Fruit fly (Drosophila melanogaster) whole organism, embryonic: ENCODE measurements around the gene Vps29.
A peak's percentile ranks its signal among the peaks of the same experiment; 100 is the strongest.

ENCODE experiments used
- CG10565 ChIP-seq: fragments of 200-800 bp; sonication (Bioruptor generic); optimal IDR thresholded peaks from 3 replicates; lab custom pipeline; 2016; ENCODE audit warnings: missing biosample characterization, mild to moderate bottlenecking, missing genetic modification characterization
- CG10654 ChIP-seq: fragments of 200-800 bp; sonication (Bioruptor generic); optimal IDR thresholded peaks from 2 replicates; lab custom pipeline; 2016; ENCODE audit warnings: missing biosample characterization, missing genetic modification characterization
- CG12299 ChIP-seq: fragments of 200-800 bp; sonication (Bioruptor generic); optimal IDR thresholded peaks from 2 replicates; lab custom pipeline; 2018; ENCODE audit warnings: missing biosample characterization, mild to moderate bottlenecking, missing genetic modification characterization
- CG13894 ChIP-seq: fragments of 200-800 bp; sonication (Bioruptor generic); optimal IDR thresholded peaks from 3 replicates; lab custom pipeline; 2018; ENCODE audit warnings: missing biosample characterization, mild to moderate bottlenecking, missing genetic modification characterization, moderate library complexity
- CG14965 ChIP-seq: fragments of 200-800 bp; sonication (Bioruptor generic); optimal IDR thresholded peaks from 2 replicates; lab custom pipeline; 2016; ENCODE audit warnings: missing biosample characterization, missing genetic modification characterization, borderline replicate concordance
- CG17186 ChIP-seq: fragments of 200-800 bp; sonication (Bioruptor generic); optimal IDR thresholded peaks from 3 replicates; lab custom pipeline; 2017; ENCODE audit warnings: missing biosample characterization, missing genetic modification reagents, missing genetic modification characterization
- CG17328 ChIP-seq: fragments of 200-800 bp; sonication (Bioruptor generic); IDR thresholded peaks from 2 replicates; pipeline ENCODE4 v1.3.6; 2022; ENCODE audit warnings: missing biosample characterization, missing genetic modification characterization
- CG17612 ChIP-seq: fragments of 200-800 bp; sonication (Bioruptor generic); IDR thresholded peaks from 2 replicates; pipeline ENCODE4 v1.3.6; 2022; ENCODE audit warnings: missing biosample characterization, missing genetic modification characterization
- CG18764 ChIP-seq: fragments of 200-800 bp; sonication (Bioruptor generic); optimal IDR thresholded peaks from 3 replicates; lab custom pipeline; 2016; ENCODE audit warnings: missing biosample characterization, missing genetic modification characterization
- CG2120 ChIP-seq: fragments of 200-800 bp; sonication (Bioruptor generic); optimal IDR thresholded peaks from 3 replicates; lab custom pipeline; 2016; ENCODE audit warnings: missing biosample characterization, missing genetic modification characterization
- CG2712 ChIP-seq: fragments of 200-800 bp; optimal IDR thresholded peaks from 3 replicates; lab custom pipeline; 2019; ENCODE audit warnings: missing biosample characterization, mild to moderate bottlenecking, missing genetic modification characterization, moderate library complexity
- CG2889 ChIP-seq: fragments of 200-800 bp; sonication (Bioruptor generic); IDR thresholded peaks from 3 replicates; pipeline ENCODE4 v1.3.6; 2022; ENCODE audit warnings: missing biosample characterization, missing genetic modification characterization
- CG3281 ChIP-seq: fragments of 200-800 bp; sonication (Bioruptor generic); optimal IDR thresholded peaks from 3 replicates; lab custom pipeline; 2017; ENCODE audit warnings: missing biosample characterization, mild to moderate bottlenecking, missing genetic modification characterization
- CG34376 ChIP-seq: fragments of 200-800 bp; sonication (Bioruptor generic); optimal IDR thresholded peaks from 2 replicates; lab custom pipeline; 2018; ENCODE audit warnings: missing biosample characterization, mild to moderate bottlenecking, missing genetic modification characterization
- CG4854 ChIP-seq: fragments of 200-800 bp; sonication (Bioruptor generic); optimal IDR thresholded peaks from 2 replicates; lab custom pipeline; 2016; ENCODE audit warnings: missing biosample characterization, missing genetic modification characterization, inconsistent platforms
- CG5953 ChIP-seq: fragments of 200-800 bp; sonication (Bioruptor generic); IDR thresholded peaks from 2 replicates; pipeline ENCODE4 v1.3.6; 2022; ENCODE audit warnings: missing biosample characterization, missing genetic modification characterization
- CG6689 ChIP-seq: fragments of 200-800 bp; sonication (Bioruptor generic); IDR thresholded peaks from 2 replicates; pipeline ENCODE4 v1.3.6; 2022; ENCODE audit warnings: missing biosample characterization, missing genetic modification characterization
- CG7357 ChIP-seq: fragments of 200-800 bp; sonication (Bioruptor generic); IDR thresholded peaks from 3 replicates; pipeline ENCODE4 v1.3.6; 2022; ENCODE audit warnings: missing biosample characterization, missing genetic modification characterization
- CG7987 ChIP-seq: fragments of 200-800 bp; sonication (Bioruptor generic); optimal IDR thresholded peaks from 2 replicates; lab custom pipeline; 2018; ENCODE audit warnings: missing biosample characterization, mild to moderate bottlenecking, missing genetic modification characterization, moderate library complexity
- CG8089 ChIP-seq: fragments of 200-800 bp; sonication (Bioruptor generic); optimal IDR thresholded peaks from 3 replicates; lab custom pipeline; 2016; ENCODE audit warnings: missing biosample characterization, missing genetic modification characterization
- CG9797 ChIP-seq: fragments of 200-800 bp; sonication (Bioruptor generic); optimal IDR thresholded peaks from 3 replicates; lab custom pipeline; 2018; ENCODE audit warnings: missing biosample characterization, mild to moderate bottlenecking, missing genetic modification characterization
- CTCF ChIP-seq: fragments of 200-800 bp; sonication (Bioruptor generic); optimal IDR thresholded peaks from 2 replicates; lab custom pipeline; 2017; ENCODE audit warnings: missing biosample characterization, mild to moderate bottlenecking, missing genetic modification characterization, moderate library complexity
- Camta ChIP-seq: fragments of 200-800 bp; sonication (Bioruptor generic); optimal IDR thresholded peaks from 2 replicates; lab custom pipeline; 2016; ENCODE audit warnings: missing biosample characterization, missing genetic modification characterization
- Dbx ChIP-seq: fragments of 200-800 bp; sonication (Bioruptor generic); IDR thresholded peaks from 3 replicates; pipeline ENCODE4 v1.3.6; 2022; ENCODE audit warnings: missing biosample characterization, missing genetic modification characterization
- E2f2 ChIP-seq: fragments of 200-800 bp; sonication (Bioruptor generic); IDR thresholded peaks from 2 replicates; pipeline ENCODE4 v1.3.6; 2022; ENCODE audit warnings: missing biosample characterization, missing genetic modification characterization
- Ets65A ChIP-seq: fragments of 200-800 bp; sonication (Bioruptor generic); peaks from one replicate; lab custom pipeline; 2016; ENCODE audit warnings: missing biosample characterization, missing genetic modification characterization
- GATAe ChIP-seq: fragments of 200-800 bp; sonication (Bioruptor generic); conservative IDR thresholded peaks from 2 replicates; pipeline ENCODE4 v1.3.6; 2022; ENCODE audit warnings: missing biosample characterization, missing genetic modification characterization
- Gug ChIP-seq: fragments of 200-800 bp; sonication (Bioruptor generic); IDR thresholded peaks from 4 replicates; pipeline ENCODE4 v1.3.6; 2022; ENCODE audit warnings: missing biosample characterization, missing genetic modification characterization
- Hr3 ChIP-seq: fragments of 200-800 bp; sonication (Bioruptor generic); optimal IDR thresholded peaks from 3 replicates; lab custom pipeline; 2016; ENCODE audit warnings: missing biosample characterization, missing genetic modification characterization
- Nf-YA ChIP-seq: fragments of 200-800 bp; sonication (Bioruptor generic); IDR thresholded peaks from 2 replicates; pipeline ENCODE4 v1.3.6; 2022; ENCODE audit warnings: missing biosample characterization, missing genetic modification characterization
- Oli ChIP-seq: fragments of 200-800 bp; sonication (Bioruptor generic); optimal IDR thresholded peaks from 2 replicates; lab custom pipeline; 2018; ENCODE audit warnings: missing biosample characterization, mild to moderate bottlenecking, missing genetic modification characterization, moderate library complexity
- Rfx ChIP-seq: fragments of 200-800 bp; sonication (Bioruptor generic); IDR thresholded peaks from 2 replicates; pipeline ENCODE4 v1.3.6; 2022; ENCODE audit warnings: missing biosample characterization, missing genetic modification characterization
- Scr ChIP-seq: fragments of 200-800 bp; sonication (Bioruptor generic); IDR thresholded peaks from 2 replicates; pipeline ENCODE4 v1.3.6; 2022; ENCODE audit warnings: missing biosample characterization, missing genetic modification characterization; ENCODE audit not compliant: partially characterized antibody
- Stat92E ChIP-seq, 3 experiments: fragments of >200 bp in 2 of 3; fragments of 200-800 bp in 1 of 3; sonication (Bioruptor generic) in 1 of 3; optimal IDR thresholded peaks; 2 replicates each; lab custom pipeline; 2017 to 2019; ENCODE audit warnings: missing biosample characterization in 3 of 3, missing genetic modification characterization in 3 of 3, mild to moderate bottlenecking in 1 of 3, moderate library complexity in 1 of 3
- Tbp ChIP-seq: fragments of >200 bp; optimal IDR thresholded peaks from 2 replicates; lab custom pipeline; 2018; ENCODE audit warnings: missing biosample characterization, missing genetic modification characterization
- ab ChIP-seq: fragments of 200-800 bp; sonication (Bioruptor generic); optimal IDR thresholded peaks from 2 replicates; lab custom pipeline; 2016; ENCODE audit warnings: missing biosample characterization, missing genetic modification characterization
- btn ChIP-seq: fragments of 200-800 bp; sonication (Bioruptor generic); optimal IDR thresholded peaks from 2 replicates; lab custom pipeline; 2016; ENCODE audit warnings: missing biosample characterization, missing genetic modification characterization
- cato ChIP-seq: fragments of 200-800 bp; sonication (Bioruptor generic); optimal IDR thresholded peaks from 2 replicates; lab custom pipeline; 2016; ENCODE audit warnings: missing biosample characterization, missing genetic modification characterization, borderline replicate concordance
- corto ChIP-seq: fragments of 200-800 bp; sonication (Bioruptor generic); optimal IDR thresholded peaks from 2 replicates; lab custom pipeline; 2016; ENCODE audit warnings: missing biosample characterization, mild to moderate bottlenecking, missing genetic modification characterization, moderate library complexity
- crp ChIP-seq, 2 experiments: fragments of 200-800 bp; sonication (Bioruptor generic); optimal IDR thresholded peaks; 2 replicates in 1 of 2; 3 replicates in 1 of 2; lab custom pipeline; 2017; ENCODE audit warnings: missing biosample characterization in 2 of 2, missing genetic modification characterization in 2 of 2, mild to moderate bottlenecking in 1 of 2, moderate library complexity in 1 of 2
- dysf ChIP-seq: fragments of 200-800 bp; sonication (Bioruptor generic); IDR thresholded peaks from 3 replicates; pipeline ENCODE4 v1.3.6; 2022; ENCODE audit warnings: missing biosample characterization, missing genetic modification characterization
- fd102C ChIP-seq: fragments of 200-800 bp; sonication (Bioruptor generic); optimal IDR thresholded peaks from 2 replicates; lab custom pipeline; 2018; ENCODE audit warnings: missing biosample characterization, mild to moderate bottlenecking, missing genetic modification characterization, moderate library complexity
- gcm2 ChIP-seq: fragments of 200-800 bp; sonication (Bioruptor generic); optimal IDR thresholded peaks from 2 replicates; lab custom pipeline; 2016; ENCODE audit warnings: missing biosample characterization, missing genetic modification characterization
- gro ChIP-seq: fragments of 200-800 bp; sonication (Bioruptor generic); optimal IDR thresholded peaks from 2 replicates; lab custom pipeline; 2016; ENCODE audit warnings: missing biosample characterization, missing genetic modification characterization
- jigr1 ChIP-seq: fragments of 200-800 bp; sonication (Bioruptor generic); IDR thresholded peaks from 3 replicates; pipeline ENCODE4 v1.3.6; 2022; ENCODE audit warnings: missing biosample characterization, missing genetic modification characterization
- jing ChIP-seq: fragments of 200-800 bp; sonication (Bioruptor generic); optimal IDR thresholded peaks from 2 replicates; lab custom pipeline; 2018; ENCODE audit warnings: missing biosample characterization, mild to moderate bottlenecking, missing genetic modification characterization
- pb ChIP-seq: fragments of 200-800 bp; sonication (Bioruptor generic); optimal IDR thresholded peaks from 3 replicates; lab custom pipeline; 2016; ENCODE audit warnings: missing biosample characterization, missing genetic modification characterization
- peb ChIP-seq: fragments of 200-800 bp; sonication (Bioruptor generic); IDR thresholded peaks from 2 replicates; pipeline ENCODE4 v1.3.6; 2022; ENCODE audit warnings: missing biosample characterization, missing genetic modification characterization
- shn ChIP-seq: fragments of 200-800 bp; sonication (Bioruptor generic); optimal IDR thresholded peaks from 3 replicates; lab custom pipeline; 2016; ENCODE audit warnings: missing biosample characterization, missing genetic modification characterization
- slbo ChIP-seq: fragments of 200-800 bp; sonication (Bioruptor generic); IDR thresholded peaks from 2 replicates; pipeline ENCODE4 v1.3.6; 2022; ENCODE audit warnings: missing biosample characterization, missing genetic modification characterization
- sob ChIP-seq: fragments of 200-800 bp; sonication (Bioruptor generic); IDR thresholded peaks from 2 replicates; pipeline ENCODE4 v1.3.6; 2022; ENCODE audit warnings: missing biosample characterization, missing genetic modification characterization
- wek ChIP-seq: fragments of 200-800 bp; sonication (Bioruptor generic); optimal IDR thresholded peaks from 3 replicates; lab custom pipeline; 2018; ENCODE audit warnings: missing biosample characterization, mild to moderate bottlenecking, missing genetic modification characterization, moderate library complexity

The Vps29 gene

dm6 chr2L:1172704-1173107 is 22.1 kb downstream of the Vps29 start, which contains the start of the genes Charon and CG4887 (continued):
- TF ChIP-seq CG5953 (peak; percentile 33; the same call in 1 of the 2 replicates), Dbx (GFP tag; lab: Robert Waterston, UW) (peak; percentile 89), CG7987 (peak; percentile 35), CG3281 (GFP tag; lab: Kevin White, UChicago) (peak; percentile 80), jing (GFP tag; lab: Kevin White, UChicago) (no peak), CG2889 (peak; percentile 68), Ets65A (GFP tag; lab: Kevin White, UChicago) (peak; percentile 98), dysf (GFP tag; lab: Robert Waterston, UW) (peak; percentile 86), peb (GFP tag; lab: Robert Waterston, UW) (peak; percentile 60), Rfx (GFP tag; lab: Robert Waterston, UW) (peak; percentile 91), cato (GFP tag; lab: Kevin White, UChicago) (peak; percentile 79), CG13894 (tag; lab: Kevin White, UChicago) (peak; percentile 86), crp (GFP tag; optimal IDR thresholded peaks at IDR 0.05; lab: Kevin White, UChicago) (peak in 1 of 2 experiments; percentile 52), CTCF (no peak), gro (GFP tag; lab: Kevin White, UChicago) (peak; percentile 83), sob (peak; percentile 89), CG18764 (no peak), CG17328 (GFP tag; lab: Robert Waterston, UW) (peak; percentile 70), CG7357 (GFP tag; lab: Robert Waterston, UW) (peak; percentile 57; the same call in 2 of the 3 replicates), GATAe (GFP tag; lab: Robert Waterston, UW) (peak; percentile 35; the same call in 1 of the 2 replicates), CG9797 (peak; percentile 5), gcm2 (GFP tag; lab: Kevin White, UChicago) (peak; percentile 61), CG2712 (peak; percentile 83), CG17612 (no peak), CG34376 (GFP tag; lab: Kevin White, UChicago) (peak; percentile 71), pb (GFP tag; lab: Kevin White, UChicago) (peak; percentile 55), Scr (GFP tag; lab: Robert Waterston, UW) (peak; percentile 82), ab (GFP tag; lab: Kevin White, UChicago) (peak; percentile 58), CG12299 (tag; lab: Kevin White, UChicago) (peak; percentile 71), E2f2 (GFP tag; lab: Robert Waterston, UW) (peak; percentile 65; the same call in 1 of the 2 replicates), Oli (tag; lab: Kevin White, UChicago) (no peak), CG14965 (GFP tag; lab: Kevin White, UChicago) (no peak), Camta (GFP tag; lab: Kevin White, UChicago) (peak; percentile 81), CG8089 (peak; percentile 79), CG10565 (GFP tag; lab: Kevin White, UChicago) (no peak), CG2120 (GFP tag; lab: Kevin White, UChicago) (peak; percentile 94), CG6689 (GFP tag; lab: Robert Waterston, UW) (peak; percentile 77), slbo (GFP tag; lab: Robert Waterston, UW) (peak; percentile 92), jigr1 (no peak), Nf-YA (GFP tag; lab: Robert Waterston, UW) (peak; percentile 52; the same call in 1 of the 2 replicates), Tbp (GFP tag; lab: Kevin White, UChicago) (no peak), wek (no peak), Gug (GFP tag; lab: Robert Waterston, UW) (peak; percentile 83), fd102C (no peak), CG10654 (GFP tag; lab: Kevin White, UChicago) (peak; percentile 85), corto (no peak), Stat92E (GFP tag; optimal IDR thresholded peaks at IDR 0.05; lab: Kevin White, UChicago) (peak in 1 of 3 experiments; percentile 15), Hr3 (GFP tag; lab: Kevin White, UChicago) (peak; percentile 83), shn (GFP tag; lab: Kevin White, UChicago) (peak; percentile 85), CG4854 (GFP tag; lab: Kevin White, UChicago) (peak; percentile 74), btn (GFP tag; lab: Kevin White, UChicago) (no peak), CG17186 (GFP tag; lab: Kevin White, UChicago) (peak; percentile 24)
